Fruit fly (Drosophila melanogaster) whole organism, embryonic: Measurements from ENCODE around the gene tw.

ENCODE experiments used
- CG12942 ChIP-seq: fragments of 200-800 bp; sonication (Bioruptor generic); optimal IDR thresholded peaks from 3 replicates; lab custom pipeline; 2016; ENCODE audit warnings: missing biosample characterization, missing genetic modification characterization
- CG3065 ChIP-seq: fragments of 200-800 bp; sonication (Bioruptor generic); optimal IDR thresholded peaks from 2 replicates; lab custom pipeline; 2016; ENCODE audit warnings: missing biosample characterization, missing genetic modification characterization

dm6 chrX:750047-750446 lies 34.5 kb upstream of the tw start, which contains the start of gene CG5254:
- no peak for TF ChIP-seq CG3065 (GFP tag; lab: Kevin White, UChicago)
- no peak for TF ChIP-seq CG12942
